Fruit fly (Drosophila melanogaster) whole organism, embryonic: ENCODE data around the gene TyrRS.

ENCODE experiments used
- Bgb ChIP-seq: fragments of 200-800 bp; sonication (Bioruptor generic); IDR thresholded peaks from 2 replicates; pipeline ENCODE4 v1.3.6; 2022; ENCODE audit warnings: missing biosample characterization, missing genetic modification characterization; ENCODE audit not compliant: partially characterized antibody
- CG10209 ChIP-seq: fragments of 200-800 bp; sonication (Bioruptor generic); optimal IDR thresholded peaks from 3 replicates; lab custom pipeline; 2017; ENCODE audit warnings: missing biosample characterization, mild to moderate bottlenecking, missing genetic modification characterization, missing genetic modification reagents
- CG11085 ChIP-seq: fragments of 200-800 bp; sonication (Bioruptor generic); IDR thresholded peaks from 2 replicates; pipeline ENCODE4 v1.3.6; 2022; ENCODE audit warnings: missing biosample characterization, missing genetic modification characterization
- CG11695 ChIP-seq: fragments of 200-800 bp; sonication (Bioruptor generic); IDR thresholded peaks from 3 replicates; pipeline ENCODE4 v1.3.6; 2022; ENCODE audit warnings: missing biosample characterization, missing genetic modification characterization
- CG15514 ChIP-seq: fragments of 200-800 bp; sonication (Bioruptor generic); optimal IDR thresholded peaks from 3 replicates; lab custom pipeline; 2017; ENCODE audit warnings: missing biosample characterization, missing genetic modification characterization, mild to moderate bottlenecking, moderate library complexity, missing genetic modification reagents
- CG15601 ChIP-seq: fragments of 200-800 bp; sonication (Bioruptor generic); optimal IDR thresholded peaks from 3 replicates; lab custom pipeline; 2019; ENCODE audit warnings: missing biosample characterization, mild to moderate bottlenecking, missing genetic modification characterization, moderate library complexity
- CG17361 ChIP-seq: fragments of 200-800 bp; sonication (Bioruptor generic); IDR thresholded peaks from 3 replicates; pipeline ENCODE4 v1.3.6; 2022; ENCODE audit warnings: missing biosample characterization, missing genetic modification characterization
- CG17612 ChIP-seq: fragments of 200-800 bp; sonication (Bioruptor generic); IDR thresholded peaks from 2 replicates; pipeline ENCODE4 v1.3.6; 2022; ENCODE audit warnings: missing biosample characterization, missing genetic modification characterization
- CG17829 ChIP-seq: fragments of 200-800 bp; optimal IDR thresholded peaks from 2 replicates; lab custom pipeline; 2019; ENCODE audit warnings: missing biosample characterization, mild to moderate bottlenecking, missing genetic modification characterization, moderate library complexity
- CG1832 ChIP-seq: fragments of 200-800 bp; sonication (Bioruptor generic); optimal IDR thresholded peaks from 2 replicates; lab custom pipeline; 2017; ENCODE audit warnings: missing biosample characterization, mild to moderate bottlenecking, missing genetic modification characterization, inconsistent platforms
- CG2889 ChIP-seq: fragments of 200-800 bp; sonication (Bioruptor generic); IDR thresholded peaks from 3 replicates; pipeline ENCODE4 v1.3.6; 2022; ENCODE audit warnings: missing biosample characterization, missing genetic modification characterization
- CG31224 ChIP-seq: fragments of 200-800 bp; sonication (Bioruptor generic); IDR thresholded peaks from 2 replicates; pipeline ENCODE4 v1.3.6; 2022; ENCODE audit warnings: missing biosample characterization, missing genetic modification characterization
- CG31441 ChIP-seq: fragments of 200-800 bp; sonication (Bioruptor generic); IDR thresholded peaks from 2 replicates; pipeline ENCODE4 v1.3.6; 2022; ENCODE audit warnings: missing biosample characterization, missing genetic modification characterization
- CG32532 ChIP-seq: fragments of 200-800 bp; sonication (Bioruptor generic); IDR thresholded peaks from 2 replicates; pipeline ENCODE4 v1.3.6; 2022; ENCODE audit warnings: missing biosample characterization, missing genetic modification characterization
- CG3847 ChIP-seq: fragments of 200-800 bp; sonication (Bioruptor generic); IDR thresholded peaks from 2 replicates; pipeline ENCODE4 v1.3.6; 2022; ENCODE audit warnings: missing biosample characterization, missing genetic modification characterization
- CG6689 ChIP-seq: fragments of 200-800 bp; sonication (Bioruptor generic); IDR thresholded peaks from 2 replicates; pipeline ENCODE4 v1.3.6; 2022; ENCODE audit warnings: missing biosample characterization, missing genetic modification characterization
- CG7357 ChIP-seq: fragments of 200-800 bp; sonication (Bioruptor generic); IDR thresholded peaks from 3 replicates; pipeline ENCODE4 v1.3.6; 2022; ENCODE audit warnings: missing biosample characterization, missing genetic modification characterization
- CG7928 ChIP-seq: fragments of 200-800 bp; sonication (Bioruptor generic); optimal IDR thresholded peaks from 2 replicates; lab custom pipeline; 2017; ENCODE audit warnings: missing biosample characterization, mild to moderate bottlenecking, missing genetic modification characterization
- CG9215 ChIP-seq: fragments of 200-800 bp; sonication (Bioruptor generic); IDR thresholded peaks from 2 replicates; pipeline ENCODE4 v1.3.6; 2022; ENCODE audit warnings: missing biosample characterization, missing genetic modification characterization
- CG9727 ChIP-seq: fragments of 200-800 bp; sonication (Bioruptor generic); optimal IDR thresholded peaks from 3 replicates; lab custom pipeline; 2017; ENCODE audit warnings: missing biosample characterization, mild to moderate bottlenecking, missing genetic modification characterization
- CG9817 ChIP-seq: fragments of 200-800 bp; sonication (Bioruptor generic); optimal IDR thresholded peaks from 2 replicates; lab custom pipeline; 2018; ENCODE audit warnings: missing biosample characterization, mild to moderate bottlenecking, missing genetic modification characterization, moderate library complexity
- D19A ChIP-seq: fragments of 200-800 bp; optimal IDR thresholded peaks from 3 replicates; lab custom pipeline; 2019; ENCODE audit warnings: missing biosample characterization, mild to moderate bottlenecking, missing genetic modification characterization, moderate library complexity
- Drgx ChIP-seq: fragments of 200-800 bp; sonication (Bioruptor generic); IDR thresholded peaks from 2 replicates; pipeline ENCODE4 v1.3.6; 2022; ENCODE audit warnings: missing biosample characterization, missing genetic modification characterization
- E2f1 ChIP-seq: fragments of 200-800 bp; sonication (Bioruptor generic); IDR thresholded peaks from 2 replicates; pipeline ENCODE4 v1.3.6; 2022; ENCODE audit warnings: missing biosample characterization, missing genetic modification characterization
- HmgD ChIP-seq: fragments of 200-800 bp; sonication (Bioruptor generic); optimal IDR thresholded peaks from 3 replicates; lab custom pipeline; 2016; ENCODE audit warnings: missing biosample characterization, missing genetic modification characterization
- Hmr ChIP-seq: fragments of 200-800 bp; sonication (Bioruptor generic); optimal IDR thresholded peaks from 3 replicates; lab custom pipeline; 2017; ENCODE audit warnings: mild to moderate bottlenecking, missing biosample characterization, missing genetic modification reagents, missing genetic modification characterization
- Hsf ChIP-seq: fragments of 200-800 bp; sonication (Bioruptor generic); optimal IDR thresholded peaks from 3 replicates; lab custom pipeline; 2016; ENCODE audit warnings: missing biosample characterization, missing genetic modification characterization
- Lhr ChIP-seq: fragments of 200-800 bp; sonication (Bioruptor generic); optimal IDR thresholded peaks from 3 replicates; lab custom pipeline; 2017; ENCODE audit warnings: mild to moderate bottlenecking, missing biosample characterization, missing genetic modification reagents, missing genetic modification characterization
- Nf-YB ChIP-seq: fragments of 200-800 bp; sonication (Bioruptor generic); optimal IDR thresholded peaks from 3 replicates; lab custom pipeline; 2019; ENCODE audit warnings: missing biosample characterization, mild to moderate bottlenecking, missing genetic modification characterization, moderate library complexity
- Sin3A ChIP-seq: fragments of >200 bp; optimal IDR thresholded peaks from 2 replicates; lab custom pipeline; 2018
- Xrp1 ChIP-seq: fragments of 200-800 bp; sonication (Bioruptor generic); IDR thresholded peaks from 2 replicates; pipeline ENCODE4 v1.3.6; 2022; ENCODE audit warnings: missing biosample characterization, missing genetic modification characterization
- ap ChIP-seq: fragments of 200-800 bp; sonication (Bioruptor generic); IDR thresholded peaks from 2 replicates; pipeline ENCODE4 v1.3.6; 2022; ENCODE audit warnings: missing biosample characterization, missing genetic modification characterization
- bab2 ChIP-seq: fragments of 200-800 bp; sonication (Bioruptor generic); optimal IDR thresholded peaks from 2 replicates; lab custom pipeline; 2016; ENCODE audit warnings: missing biosample characterization, missing genetic modification characterization
- bcd ChIP-seq: fragments of 200-800 bp; sonication (Bioruptor generic); optimal IDR thresholded peaks from 2 replicates; lab custom pipeline; 2017; ENCODE audit warnings: missing biosample characterization, mild to moderate bottlenecking, missing genetic modification characterization
- btn ChIP-seq: fragments of 200-800 bp; sonication (Bioruptor generic); optimal IDR thresholded peaks from 2 replicates; lab custom pipeline; 2016; ENCODE audit warnings: missing biosample characterization, missing genetic modification characterization
- caup ChIP-seq: fragments of 200-800 bp; sonication (Bioruptor generic); optimal IDR thresholded peaks from 3 replicates; lab custom pipeline; 2017; ENCODE audit warnings: missing biosample characterization, mild to moderate bottlenecking, missing genetic modification characterization, moderate library complexity; ENCODE audit not compliant: severe bottlenecking
- chif ChIP-seq, 2 experiments: fragments of 200-800 bp; sonication (Bioruptor generic); optimal IDR thresholded peaks; 3 replicates each; lab custom pipeline; 2016; ENCODE audit warnings: missing biosample characterization in 2 of 2, missing genetic modification characterization in 2 of 2
- crc ChIP-seq: fragments of 200-800 bp; sonication (Bioruptor generic); optimal IDR thresholded peaks from 2 replicates; lab custom pipeline; 2016; ENCODE audit warnings: missing biosample characterization, missing genetic modification characterization
- dmrt11E ChIP-seq: fragments of 200-800 bp; sonication (Bioruptor generic); optimal IDR thresholded peaks from 3 replicates; lab custom pipeline; 2018; ENCODE audit warnings: missing biosample characterization, mild to moderate bottlenecking, missing genetic modification characterization, moderate library complexity
- fd96Cb ChIP-seq: fragments of 200-800 bp; sonication (Bioruptor generic); optimal IDR thresholded peaks from 2 replicates; lab custom pipeline; 2018; ENCODE audit warnings: missing biosample characterization, mild to moderate bottlenecking, missing genetic modification characterization, moderate library complexity
- gem ChIP-seq: fragments of 200-800 bp; sonication (Bioruptor generic); optimal IDR thresholded peaks from 2 replicates; lab custom pipeline; 2019; ENCODE audit warnings: missing biosample characterization, mild to moderate bottlenecking, missing genetic modification characterization, moderate library complexity
- gfzf ChIP-seq: fragments of 200-800 bp; sonication (Bioruptor generic); optimal IDR thresholded peaks from 2 replicates; lab custom pipeline; 2016; ENCODE audit warnings: missing biosample characterization, mild to moderate bottlenecking, missing genetic modification characterization, moderate library complexity
- gsb-n ChIP-seq: fragments of 200-800 bp; sonication (Bioruptor generic); optimal IDR thresholded peaks from 3 replicates; lab custom pipeline; 2018; ENCODE audit warnings: missing biosample characterization, mild to moderate bottlenecking, missing genetic modification characterization
- lab ChIP-seq: fragments of 200-800 bp; sonication (Bioruptor generic); optimal IDR thresholded peaks from 3 replicates; lab custom pipeline; 2017; ENCODE audit warnings: missing biosample characterization, missing genetic modification characterization, mild to moderate bottlenecking, moderate library complexity, missing genetic modification reagents
- lmd ChIP-seq: fragments of 200-800 bp; sonication (Bioruptor generic); IDR thresholded peaks from 2 replicates; pipeline ENCODE4 v1.3.6; 2022; ENCODE audit warnings: missing biosample characterization, missing genetic modification characterization
- lola ChIP-seq, 3 experiments: fragments of >200 bp in 2 of 3; fragments of 200-800 bp in 1 of 3; sonication (Bioruptor generic) in 1 of 3; optimal IDR thresholded peaks; 2 replicates each; lab custom pipeline; 2017 to 2019; ENCODE audit warnings: missing biosample characterization in 3 of 3, missing genetic modification characterization in 3 of 3, mild to moderate bottlenecking in 1 of 3, moderate library complexity in 1 of 3
- stwl ChIP-seq: fragments of 200-800 bp; sonication (Bioruptor generic); optimal IDR thresholded peaks from 3 replicates; lab custom pipeline; 2018; ENCODE audit warnings: missing biosample characterization, mild to moderate bottlenecking, missing genetic modification characterization, moderate library complexity
- unpg ChIP-seq: fragments of 200-800 bp; sonication (Bioruptor generic); optimal IDR thresholded peaks from 3 replicates; lab custom pipeline; 2018; ENCODE audit warnings: missing biosample characterization, mild to moderate bottlenecking, missing genetic modification characterization, moderate library complexity
- zfh2 ChIP-seq: fragments of 200-800 bp; sonication (Bioruptor generic); optimal IDR thresholded peaks from 2 replicates; lab custom pipeline; 2016; ENCODE audit warnings: missing biosample characterization, missing genetic modification characterization

The TyrRS gene

dm6 chr3L:16385880-16386584, 33.1 kb downstream of the TyrRS start, which contains the start of the genes Agpat3 and RAF2 (continued):
- TF ChIP-seq Drgx (GFP tag; lab: Robert Waterston, UW) (peak; percentile 5; the same call in 1 of the 2 replicates), CG6689 (GFP tag; lab: Robert Waterston, UW) (peak; percentile 64), stwl (tag; lab: Kevin White, UChicago) (peak; percentile 24), CG9215 (GFP tag; lab: Robert Waterston, UW) (peak; percentile 62), CG15601 (peak; percentile 34), CG15514 (GFP tag; lab: Kevin White, UChicago) (peak; percentile 47), crc (GFP tag; lab: Kevin White, UChicago) (no peak), Xrp1 (GFP tag; lab: Robert Waterston, UW) (0 out of 2 replicates have a peak, but pooled peaks have one; percentile 28), CG11085 (no peak), bcd (GFP tag; lab: Kevin White, UChicago) (peak; percentile 36), fd96Cb (tag; lab: Kevin White, UChicago) (peak; percentile 52), CG2889 (GFP tag; lab: Robert Waterston, UW) (no peak), caup (GFP tag; lab: Kevin White, UChicago) (no peak), gsb-n (tag; lab: Kevin White, UChicago) (peak; percentile 10), gfzf (GFP tag; lab: Kevin White, UChicago) (peak; percentile 80), CG17612 (GFP tag; lab: Robert Waterston, UW) (no peak; the same call in 1 of the 2 replicates), CG1832 (GFP tag; lab: Kevin White, UChicago) (no peak), CG7928 (GFP tag; lab: Kevin White, UChicago) (peak; percentile 17), gem (tag; lab: Kevin White, UChicago) (peak; percentile 73), D19A (tag; lab: Kevin White, UChicago) (peak; percentile 31), btn (no peak), Lhr (GFP tag; lab: Kevin White, UChicago) (peak; percentile 22), lab (GFP tag; lab: Kevin White, UChicago) (no peak), unpg (no peak), ap (GFP tag; lab: Robert Waterston, UW) (no peak), chif (GFP tag; optimal IDR thresholded peaks at IDR 0.05; lab: Kevin White, UChicago) (peak; percentile 21 to 28), HmgD (GFP tag; lab: Kevin White, UChicago) (no peak), E2f1 (GFP tag; lab: Robert Waterston, UW) (peak; percentile 52), CG9727 (GFP tag; lab: Kevin White, UChicago) (peak; percentile 41), dmrt11E (peak; percentile 39), CG11695 (GFP tag; lab: Robert Waterston, UW) (peak; percentile 53; the same call in 1 of the 3 replicates), Hmr (GFP tag; lab: Kevin White, UChicago) (peak; percentile 36), lola (GFP tag; optimal IDR thresholded peaks at IDR 0.05; lab: Kevin White, UChicago) (peak in 2 of 3 experiments; percentile 36 to 59), Bgb (no peak), lmd (peak; percentile 67), CG7357 (GFP tag; lab: Robert Waterston, UW) (peak; percentile 68; the same call in 2 of the 3 replicates), CG32532 (peak; percentile 68), bab2 (GFP tag; lab: Kevin White, UChicago) (peak; percentile 40), zfh2 (GFP tag; lab: Kevin White, UChicago) (peak; percentile 9), CG3847 (peak; percentile 30; the same call in 1 of the 2 replicates), Sin3A (lab: Kevin White, UChicago) (peak; percentile 3), CG17361 (GFP tag; lab: Robert Waterston, UW) (peak; percentile 77; the same call in 2 of the 3 replicates), CG17829 (peak; percentile 46), Nf-YB (GFP tag; lab: Kevin White, UChicago) (peak; percentile 6), CG9817 (peak; percentile 50), CG10209 (GFP tag; lab: Kevin White, UChicago) (peak; percentile 31), CG31224 (GFP tag; lab: Robert Waterston, UW) (no peak), Hsf (GFP tag; lab: Kevin White, UChicago) (peak; percentile 41), CG31441 (GFP tag; lab: Robert Waterston, UW) (peak; percentile 53)
